Worm (Caenorhabditis elegans): ENCODE results near the gene C52E2.3.

The C52E2.3 gene

DNA sequence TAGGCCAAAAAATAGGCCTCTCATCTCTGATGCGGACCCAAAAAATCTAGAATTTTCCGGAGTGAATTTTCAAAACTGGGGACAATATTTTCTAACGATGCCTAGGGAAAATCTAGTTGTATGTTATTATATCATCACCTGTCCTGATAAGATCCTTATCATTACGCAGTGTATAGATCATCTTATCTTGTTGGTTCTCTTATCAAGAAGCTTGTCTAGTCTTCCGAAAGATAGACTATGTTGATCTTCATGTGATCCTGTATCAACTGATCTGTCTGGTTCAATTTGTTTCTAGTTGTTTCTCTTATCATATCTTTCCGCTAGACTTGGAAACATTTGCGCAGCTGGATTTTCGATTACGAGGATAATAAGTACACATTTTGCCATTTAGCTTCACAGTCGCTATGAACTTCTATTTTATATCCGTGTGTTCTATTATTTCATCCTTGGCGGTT, at the start of gene C52E2.3:
Gene C52E2.3 (plus strand): TSS at position 405 of the 455 bp plus-strand sequence.
- TF ChIP-seq egl-27 (tag; optimal IDR thresholded peaks at IDR 0.05) = no peak
- TF ChIP-seq hlh-11 (tag; optimal IDR thresholded peaks at IDR 0.05) = peak; percentile 6

DNA sequence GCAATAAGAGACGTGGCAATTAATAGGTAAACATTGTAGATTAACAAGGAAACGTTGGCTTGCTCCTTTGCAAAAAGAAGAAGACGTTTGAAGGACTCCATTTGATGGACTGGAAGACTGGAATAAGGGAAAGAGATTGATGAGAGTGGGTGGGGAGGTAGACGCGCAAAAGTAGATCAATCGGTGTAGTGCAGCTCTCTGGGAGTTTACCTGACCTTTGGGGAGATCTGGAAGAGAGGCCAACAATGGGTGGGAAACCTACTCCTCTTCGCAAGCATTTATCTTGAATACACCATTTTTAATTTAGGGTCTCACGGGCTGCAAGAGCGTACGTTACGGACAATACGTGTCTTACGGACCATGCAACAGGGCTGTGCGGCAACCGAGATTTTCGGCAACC, 44.7 kb upstream of the C52E2.3 start, which contains the start of gene C08F1.12:
Gene C08F1.12 (minus strand): TSS at position 101 of the 400 bp plus-strand sequence.
- TF ChIP-seq ceh-28 (tag; optimal IDR thresholded peaks at IDR 0.05) = no peak
- TF ChIP-seq F10B5.3 (tag; optimal IDR thresholded peaks at IDR 0.05) = no peak
- TF ChIP-seq skn-1 (tag; optimal IDR thresholded peaks at IDR 0.05) = no peak
- no peak for TF ChIP-seq F44E2.7 (GFP tag; IDR thresholded peaks at IDR 0.05)
- TF ChIP-seq hif-1 (tag; optimal IDR thresholded peaks at IDR 0.05) = no peak
- TF ChIP-seq F26F4.8 (GFP tag; conservative IDR thresholded peaks at IDR 0.05) = no peak
- TF ChIP-seq dpl-1 (GFP tag; optimal IDR thresholded peaks at IDR 0.05) = no peak
- no peak for TF ChIP-seq fos-1 (tag; optimal IDR thresholded peaks at IDR 0.05)
- TF ChIP-seq daf-19 (GFP tag; conservative IDR thresholded peaks at IDR 0.05) = no peak
- TF ChIP-seq ceh-44 (GFP tag; IDR thresholded peaks at IDR 0.05) = no peak
- no peak for TF ChIP-seq tra-1 (GFP tag; IDR thresholded peaks at IDR 0.05)
- TF ChIP-seq Y105C5A.15 (GFP tag; IDR thresholded peaks at IDR 0.05) = no peak
- no peak for TF ChIP-seq snpc-4 (tag; optimal IDR thresholded peaks at IDR 0.05)
- no peak for TF ChIP-seq daf-16 (GFP tag; optimal IDR thresholded peaks at IDR 0.05)
- no peak for TF ChIP-seq daf-16 (tag; optimal IDR thresholded peaks at IDR 0.05)
- TF ChIP-seq lin-38 (GFP tag; IDR thresholded peaks at IDR 0.05) = no peak

- no peak for TF ChIP-seq nhr-102 (tag; optimal IDR thresholded peaks at IDR 0.05)
- no peak for TF ChIP-seq php-3 (GFP tag; IDR thresholded peaks at IDR 0.05)
- TF ChIP-seq mdt-29 (GFP tag; IDR thresholded peaks at IDR 0.05) = no peak
- TF ChIP-seq pha-4 (GFP tag; IDR thresholded peaks at IDR 0.05) = no peak
- no peak for TF ChIP-seq pha-4 (tag; optimal IDR thresholded peaks at IDR 0.05)
Measured at ce11 chrII:1808217-1808616, 42.8 kb upstream of the C52E2.3 start, which contains the start of gene C08F1.8. Gene C08F1.8 (minus strand): TSS chrII:1808317.

DNA sequence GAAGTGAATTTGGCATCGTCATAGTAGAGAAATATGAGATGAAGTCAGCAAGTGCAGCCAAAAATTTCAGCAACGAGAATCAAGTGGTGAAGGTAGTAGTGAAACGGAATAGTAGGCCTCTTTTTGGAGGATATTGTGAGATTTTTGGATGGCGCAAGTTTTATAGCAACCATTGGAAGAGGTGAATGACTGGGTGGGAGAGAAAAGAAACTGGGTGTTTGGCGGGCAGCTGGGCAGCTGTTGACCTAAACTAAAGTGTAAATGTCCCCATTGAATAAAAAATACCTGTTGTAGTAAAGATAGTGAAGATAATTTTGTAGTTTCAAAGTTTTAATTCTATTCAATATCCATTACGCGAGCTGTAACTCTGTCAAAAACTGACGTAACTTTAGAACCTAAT, 35.0 kb upstream of the C52E2.3 start:
- TF ChIP-seq Y75B8A.6 (GFP tag; IDR thresholded peaks at IDR 0.05) (no peak), hmg-1.1 (GFP tag; IDR thresholded peaks at IDR 0.05) (no peak), jun-1 (tag; optimal IDR thresholded peaks at IDR 0.05) (no peak)

DNA sequence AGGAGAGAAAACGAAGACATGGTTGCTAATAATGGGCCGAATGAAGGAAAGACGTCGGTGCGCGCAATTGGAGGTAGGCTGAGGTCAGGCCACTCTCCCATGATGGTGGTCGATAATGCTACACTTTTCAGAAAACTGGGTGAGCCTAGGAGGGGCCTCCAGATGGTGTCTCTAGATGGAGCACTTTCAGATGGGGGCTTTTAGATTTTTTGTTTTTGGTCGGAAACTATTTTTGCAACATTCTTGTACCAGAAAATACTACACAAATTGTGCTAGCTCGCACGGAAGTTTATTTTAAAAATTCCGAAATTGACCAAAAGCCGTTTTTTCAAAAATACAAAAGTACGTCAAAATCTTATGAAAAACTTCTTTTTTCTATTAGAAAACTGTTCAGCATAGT, 32.7 kb upstream of the C52E2.3 start, which contains the start of gene fbxb-10:
Gene fbxb-10 (minus strand): TSS at position 101 of the 400 bp plus-strand sequence.
- 0 out of 2 replicates have a peak, but pooled peaks have one; percentile 9 for TF ChIP-seq arid-1 (GFP tag; conservative IDR thresholded peaks at IDR 0.05)
- TF ChIP-seq Y5F2A.4 (GFP tag; optimal IDR thresholded peaks at IDR 0.05) = no peak

DNA sequence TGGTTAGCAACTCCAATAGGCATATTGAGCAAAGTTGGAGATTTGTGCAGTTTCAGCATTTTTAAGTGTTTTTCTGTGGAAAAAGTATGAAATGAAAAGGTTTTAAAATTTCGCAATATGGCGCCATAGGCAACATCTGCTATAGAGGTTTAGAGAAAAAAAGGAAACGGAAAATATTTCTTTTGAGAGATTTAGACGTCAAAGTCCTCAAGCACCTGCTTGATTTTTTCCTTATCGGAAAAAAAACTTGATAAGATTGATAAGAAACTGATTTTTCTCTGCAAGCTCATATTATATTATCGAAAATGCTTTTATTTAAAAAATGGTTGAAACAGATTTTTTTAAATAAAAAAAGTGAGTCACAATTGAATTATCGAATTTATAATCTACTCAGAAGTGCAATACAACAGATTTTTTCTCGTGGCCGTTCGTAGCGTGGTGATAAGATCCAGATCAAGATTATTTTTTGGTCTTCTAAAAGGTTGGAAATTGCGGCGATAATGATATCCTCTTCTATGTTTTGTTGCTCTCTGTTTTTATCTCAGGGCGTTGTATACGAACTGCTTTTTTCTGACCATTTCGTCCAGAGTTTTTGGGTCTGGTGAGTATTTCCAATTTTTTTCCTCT, 31.0 kb upstream of the C52E2.3 start, which contains the start of gene fbxc-19:
Gene fbxc-19 (plus strand): TSS at position 536 of the 627 bp plus-strand sequence.
- peak; percentile 99 for TF ChIP-seq zip-2 (tag; optimal IDR thresholded peaks at IDR 0.05)
- no peak for TF ChIP-seq tag-97 (GFP tag; IDR thresholded peaks at IDR 0.05)
- no peak for TF ChIP-seq set-16 (GFP tag; IDR thresholded peaks at IDR 0.05)
- no peak for TF ChIP-seq ztf-11 (tag; optimal IDR thresholded peaks at IDR 0.05)
- no peak for TF ChIP-seq ceh-62 (tag; optimal IDR thresholded peaks at IDR 0.05)
- TF ChIP-seq saeg-2 (GFP tag; IDR thresholded peaks at IDR 0.05) = no peak
- no peak for TF ChIP-seq zip-11 (GFP tag; IDR thresholded peaks at IDR 0.05)
- no peak for TF ChIP-seq zfp-3 (GFP tag; conservative IDR thresholded peaks at IDR 0.05)
- TF ChIP-seq gei-8 (GFP tag; optimal IDR thresholded peaks at IDR 0.05) = no peak
- TF ChIP-seq egl-43 (GFP tag; IDR thresholded peaks at IDR 0.05) = no peak
- no peak for TF ChIP-seq ceh-28 (tag; optimal IDR thresholded peaks at IDR 0.05)
- no peak for TF ChIP-seq daf-12 (tag; optimal IDR thresholded peaks at IDR 0.05)
- no peak for TF ChIP-seq ceh-32 (tag; optimal IDR thresholded peaks at IDR 0.05; ENCODE audit: poor library complexity)
- TF ChIP-seq cey-2 (tag; optimal IDR thresholded peaks at IDR 0.05; ENCODE audit: borderline replicate concordance, insufficient read depth) = no peak
- TF ChIP-seq daf-19 (GFP tag; conservative IDR thresholded peaks at IDR 0.05) = no peak
- TF ChIP-seq nhr-77 (tag; optimal IDR thresholded peaks at IDR 0.05) = peak; percentile 86
- TF ChIP-seq T26A8.4 (GFP tag; IDR thresholded peaks at IDR 0.05) = no peak
- no peak for TF ChIP-seq F26F4.8 (GFP tag; conservative IDR thresholded peaks at IDR 0.05)
